Worm (Caenorhabditis elegans) whole organism, L1 larva: ENCODE measurements around the gene cyn-9.
A peak's percentile ranks its signal among the peaks of the same experiment; 100 is the strongest.

Experiments used
- ama-1 ChIP-seq: fragments of 150-350 bp; optimal IDR thresholded peaks from 2 replicates; lab custom pipeline; 2014
- dpl-1 ChIP-seq, 3 experiments: fragments of 150-350 bp in 2 of 3; sonication (generic microtip) in 1 of 3; optimal IDR thresholded peaks; 2 replicates each; lab custom pipeline; 2014 to 2017; ENCODE audit warnings: missing biosample characterization in 3 of 3, missing genetic modification characterization in 3 of 3, missing genetic modification reagents in 3 of 3
- egl-27 ChIP-seq, 2 experiments: fragments of 150-350 bp in 1 of 2; sonication (generic microtip); optimal IDR thresholded peaks; 3 replicates each; lab custom pipeline; 2017 to 2018; ENCODE audit warnings: missing biosample characterization in 2 of 2, missing genetic modification characterization in 2 of 2, missing genetic modification reagents in 2 of 2
- lsy-2 ChIP-seq, 2 experiments: fragments of 150-350 bp; optimal IDR thresholded peaks; 2 replicates each; lab custom pipeline; 2014; ENCODE audit warnings: missing biosample characterization in 2 of 2, missing genetic modification characterization in 2 of 2
- nhr-20 ChIP-seq: sonication (generic microtip); optimal IDR thresholded peaks from 2 replicates; lab custom pipeline; 2016; ENCODE audit warnings: mild to moderate bottlenecking, missing genetic modification characterization, missing compliant biosample characterization
- nhr-237 ChIP-seq: fragments of 150-350 bp; optimal IDR thresholded peaks from 2 replicates; lab custom pipeline; 2014; ENCODE audit warnings: missing biosample characterization, missing genetic modification characterization
- pag-3 ChIP-seq: sonication (generic microtip); optimal IDR thresholded peaks from 2 replicates; lab custom pipeline; 2017; ENCODE audit warnings: missing genetic modification characterization, mild to moderate bottlenecking, missing compliant biosample characterization, antibody characterized with exemption, borderline replicate concordance; ENCODE audit not compliant: insufficient read depth
- pqm-1 ChIP-seq: sonication (generic microtip); optimal IDR thresholded peaks from 3 replicates; lab custom pipeline; 2017; ENCODE audit warnings: missing biosample characterization, missing genetic modification characterization
- skn-1 ChIP-seq: fragments of 150-350 bp; optimal IDR thresholded peaks from 2 replicates; lab custom pipeline; 2014; ENCODE audit warnings: missing biosample characterization, missing genetic modification characterization
- snpc-4 ChIP-seq: fragments of 150-350 bp; optimal IDR thresholded peaks from 2 replicates; lab custom pipeline; 2014; ENCODE audit warnings: missing biosample characterization, missing genetic modification characterization
- zag-1 ChIP-seq: fragments of 150-350 bp; optimal IDR thresholded peaks from 2 replicates; lab custom pipeline; 2014; ENCODE audit warnings: missing biosample characterization, missing genetic modification characterization
- ztf-11 ChIP-seq, 2 experiments: sonication (generic microtip); optimal IDR thresholded peaks; 2 replicates each; lab custom pipeline; 2016 to 2017; ENCODE audit warnings: missing genetic modification characterization in 2 of 2, missing biosample characterization in 1 of 2, missing compliant biosample characterization in 1 of 2

DNA sequence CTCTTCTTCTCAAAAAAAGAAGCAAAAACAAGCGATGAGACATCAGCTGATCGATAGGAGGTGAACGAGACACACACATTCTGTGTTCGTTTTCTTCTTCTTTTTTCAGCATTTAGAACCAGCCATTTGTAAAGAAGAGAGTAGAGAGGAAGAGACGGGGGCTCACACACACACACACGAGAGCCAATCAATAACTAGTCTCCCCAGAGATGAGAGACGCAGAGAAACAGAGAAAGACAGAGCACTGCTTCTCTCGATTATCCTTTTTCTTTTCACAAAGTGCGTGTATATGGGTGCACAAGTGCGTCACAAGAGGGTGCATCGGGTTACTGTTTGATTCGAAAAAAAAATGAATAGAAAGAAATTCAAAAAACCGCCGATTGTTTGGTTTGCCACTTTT lies 22.1 kb downstream of the cyn-9 start:
- no peak for TF ChIP-seq pag-3 (tag; lab: Kevin White, UChicago)
- TF ChIP-seq dpl-1 (GFP tag; optimal IDR thresholded peaks at IDR 0.05; lab: Kevin White, UChicago), result peak; percentile 7 to 48 (median 27)
- TF ChIP-seq skn-1, result peak; percentile 5
- TF ChIP-seq zag-1 (tag; lab: Kevin White, UChicago), result no peak
- peak; percentile 6 for TF ChIP-seq nhr-20 (tag; lab: Kevin White, UChicago)
- TF ChIP-seq egl-27 (tag; optimal IDR thresholded peaks at IDR 0.05; lab: Kevin White, UChicago), result no peak
- TF ChIP-seq ama-1 (lab: Kevin White, UChicago), result no peak
- TF ChIP-seq ztf-11 (tag; optimal IDR thresholded peaks at IDR 0.05; lab: Kevin White, UChicago), result no peak
- TF ChIP-seq pqm-1 (tag; lab: Kevin White, UChicago), result no peak
- peak; percentile 63 to 73 for TF ChIP-seq lsy-2 (tag; optimal IDR thresholded peaks at IDR 0.05; lab: Kevin White, UChicago)
- TF ChIP-seq nhr-237, result no peak
- TF ChIP-seq snpc-4 (tag; lab: Kevin White, UChicago), result no peak
